Worm (Caenorhabditis elegans): Measurements from ENCODE around the gene srh-269.

Gene srh-269

DNA sequence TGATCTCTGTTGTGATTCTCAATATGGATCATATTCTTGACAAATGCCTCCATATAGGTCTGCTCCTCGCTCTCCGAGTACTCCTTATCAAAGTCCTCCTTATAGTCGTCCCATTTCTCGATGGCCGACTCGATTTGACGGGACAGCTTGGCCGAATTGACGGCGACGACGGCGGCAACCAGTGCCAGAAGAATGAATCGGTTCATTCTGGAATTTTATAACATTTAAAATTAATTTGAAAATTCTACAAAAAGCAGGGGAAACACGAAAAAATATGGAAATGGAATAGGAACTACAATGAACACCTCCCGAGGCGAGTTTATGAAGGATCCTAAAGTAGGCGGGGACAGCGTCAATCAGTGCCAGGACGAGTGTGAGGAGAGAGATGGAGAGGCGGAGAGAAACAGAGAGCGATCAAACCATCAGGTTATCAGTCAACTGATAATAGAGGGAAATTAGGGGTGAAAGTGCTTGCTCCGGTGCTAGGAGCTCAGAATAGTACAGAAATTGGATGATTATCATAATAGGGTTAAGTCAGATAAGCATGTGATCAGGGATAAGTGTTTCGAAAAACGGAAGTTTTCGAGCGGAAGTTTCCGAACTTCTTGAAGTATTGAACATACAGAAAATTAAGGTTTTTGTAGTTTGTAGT is 3.4 kb upstream of the srh-269 start, which contains the start of gene cpl-1 (continued):
- TF ChIP-seq lin-39 (tag; optimal IDR thresholded peaks at IDR 0.05) (no peak), egl-13 (tag; optimal IDR thresholded peaks at IDR 0.05) (no peak), nhr-19 (GFP tag; conservative IDR thresholded peaks at IDR 0.05) (peak; percentile 16; the same call in 1 of the 2 replicates), ceh-88 (GFP tag; IDR thresholded peaks at IDR 0.05) (no peak), pag-3 (tag; optimal IDR thresholded peaks at IDR 0.05; ENCODE audit: borderline replicate concordance, insufficient read depth) (no peak)

DNA sequence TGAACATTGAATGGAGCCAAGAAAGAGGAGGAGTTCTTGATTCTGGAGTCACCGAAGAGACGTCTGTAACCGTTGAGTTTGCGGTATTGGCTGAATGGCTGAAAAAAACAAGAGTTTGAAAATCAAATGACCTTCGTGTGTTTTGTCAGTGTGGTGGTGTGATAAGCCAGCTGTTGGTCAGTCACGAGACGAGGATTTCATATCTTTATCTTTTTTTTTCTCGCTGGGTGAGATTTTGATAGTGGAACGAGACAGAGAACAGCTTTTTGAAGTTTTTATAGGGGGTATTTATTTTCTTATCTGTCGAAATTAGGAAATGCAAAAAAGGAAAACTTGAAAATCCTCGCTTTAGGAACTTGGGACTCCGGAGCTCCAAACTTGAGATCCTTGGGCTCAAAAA is 2.7 kb upstream of the srh-269 start:
- TF ChIP-seq efl-1 (optimal IDR thresholded peaks at IDR 0.05) (no peak), efl-1 (GFP tag; optimal IDR thresholded peaks at IDR 0.05 in 1 of 2) (no peak), rnt-1 (tag; optimal IDR thresholded peaks at IDR 0.05) (peak; percentile 68), nhr-71 (tag; optimal IDR thresholded peaks at IDR 0.05) (peak; percentile 60), nhr-19 (GFP tag; conservative IDR thresholded peaks at IDR 0.05) (peak; percentile 48), elt-3 (tag; optimal IDR thresholded peaks at IDR 0.05) (peak in 1 of 6 experiments; percentile 47), egl-13 (tag; optimal IDR thresholded peaks at IDR 0.05) (no peak), fkh-10 (GFP tag; optimal IDR thresholded peaks at IDR 0.05) (no peak), snu-23 (GFP tag; optimal IDR thresholded peaks at IDR 0.05) (peak; percentile 30), lin-14 (GFP tag; optimal IDR thresholded peaks at IDR 0.05) (peak; percentile 41), sox-4 (tag; optimal IDR thresholded peaks at IDR 0.05) (no peak), snpc-4 (tag; optimal IDR thresholded peaks at IDR 0.05) (no peak), ama-1 (optimal IDR thresholded peaks at IDR 0.05) (no peak), lir-3 (tag; optimal IDR thresholded peaks at IDR 0.05; ENCODE audit: poor library complexity) (peak; percentile 12), blmp-1 (tag; optimal IDR thresholded peaks at IDR 0.05) (peak; percentile 24), ceh-88 (GFP tag; IDR thresholded peaks at IDR 0.05) (no peak), lsy-2 (tag; optimal IDR thresholded peaks at IDR 0.05) (peak; percentile 16)

DNA sequence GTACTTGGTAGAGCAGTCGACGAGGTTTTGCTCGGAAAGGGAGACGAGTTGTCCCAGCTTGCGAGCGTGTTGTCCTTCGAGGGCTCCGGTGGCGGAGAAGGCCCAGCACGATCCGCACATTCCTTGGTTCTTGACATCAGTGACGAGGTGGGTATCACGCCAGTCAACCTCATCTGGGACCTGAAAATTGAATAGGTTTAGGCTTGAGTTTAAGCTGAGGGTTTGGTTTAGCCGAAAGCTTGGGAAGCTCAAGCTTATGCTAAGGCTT is 1.9 kb upstream of the srh-269 start:
- TF ChIP-seq lin-15B (tag; optimal IDR thresholded peaks at IDR 0.05): no peak
- peak; percentile 6 for TF ChIP-seq ama-1 (optimal IDR thresholded peaks at IDR 0.05)

DNA sequence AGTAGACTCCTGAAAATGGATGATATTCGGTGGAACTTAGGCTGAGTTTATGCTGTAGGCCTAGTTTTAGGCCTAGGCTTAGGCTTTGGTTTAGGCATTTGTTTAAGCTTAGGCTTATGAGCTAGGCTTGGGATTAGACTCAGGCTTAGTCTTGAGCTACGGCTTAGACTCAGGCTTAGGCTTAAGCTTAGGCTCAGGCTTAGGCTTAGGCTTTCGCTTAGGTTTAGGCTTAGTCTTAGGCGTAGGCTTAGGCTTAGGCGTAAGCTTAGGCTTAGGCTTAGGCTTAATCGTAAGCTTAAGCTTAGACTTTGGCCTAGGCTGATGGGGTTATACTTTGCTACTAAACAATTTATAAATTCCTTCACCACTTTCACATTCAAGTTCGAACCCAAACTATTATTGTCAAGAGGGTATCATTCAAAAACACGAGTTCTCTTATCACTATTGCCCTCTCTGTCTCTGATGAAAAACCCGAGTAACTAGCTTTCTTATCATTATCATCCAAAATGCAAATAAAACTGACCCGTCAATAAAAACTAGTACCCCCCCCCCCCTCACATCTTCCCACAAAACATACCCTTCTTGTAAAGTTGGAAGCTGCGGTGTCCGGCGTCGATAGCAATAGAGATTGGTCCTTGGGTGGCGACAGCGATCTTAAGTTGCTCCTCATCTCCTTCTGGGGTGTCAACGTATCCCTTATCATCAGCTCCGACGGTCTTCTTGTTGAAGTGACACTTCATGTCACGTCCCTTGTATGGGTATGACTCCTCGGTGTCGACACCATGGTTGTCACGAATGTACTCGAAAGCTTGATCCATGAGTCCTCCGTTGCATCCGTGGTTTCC is 1.3 kb upstream of the srh-269 start:
- peak; percentile 68 for TF ChIP-seq elt-2 (tag; optimal IDR thresholded peaks at IDR 0.05)
- TF ChIP-seq irx-1 (tag; optimal IDR thresholded peaks at IDR 0.05): no peak
- TF ChIP-seq efl-1 (optimal IDR thresholded peaks at IDR 0.05): no peak
- peak in 1 of 2 experiments; percentile 50 for TF ChIP-seq efl-1 (GFP tag; optimal IDR thresholded peaks at IDR 0.05 in 1 of 2)
- peak; percentile 9; the same call in 1 of the 2 replicates for TF ChIP-seq nhr-19 (GFP tag; conservative IDR thresholded peaks at IDR 0.05)
- TF ChIP-seq ces-1 (GFP tag; optimal IDR thresholded peaks at IDR 0.05): no peak
- peak in 1 of 6 experiments; percentile 37 for TF ChIP-seq elt-3 (tag; optimal IDR thresholded peaks at IDR 0.05)
- no peak for TF ChIP-seq efl-3 (GFP tag; optimal IDR thresholded peaks at IDR 0.05)

DNA sequence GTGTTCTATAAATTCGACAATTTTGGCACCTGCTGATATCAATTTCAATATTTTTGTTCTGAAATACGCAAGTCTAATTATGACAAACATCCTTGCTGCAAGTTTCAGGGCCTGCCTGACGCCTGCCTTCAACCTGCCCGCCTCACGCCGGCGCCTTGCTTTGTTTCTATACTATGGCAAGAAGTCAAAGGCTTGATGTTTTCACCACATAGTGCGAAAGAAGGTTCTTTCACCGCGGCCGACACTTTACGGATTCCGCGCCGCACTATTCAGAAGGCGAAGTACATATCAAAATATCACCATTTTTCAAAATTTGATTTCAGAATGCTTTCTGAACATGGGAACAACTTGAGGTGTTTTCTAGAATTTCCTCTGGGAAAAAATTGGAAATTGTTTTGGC is 2.4 kb downstream of the srh-269 start:
- TF ChIP-seq alr-1 (tag; optimal IDR thresholded peaks at IDR 0.05; ENCODE audit: borderline replicate concordance): no peak
- TF ChIP-seq efl-1 (optimal IDR thresholded peaks at IDR 0.05): no peak
- TF ChIP-seq efl-1 (GFP tag; optimal IDR thresholded peaks at IDR 0.05 in 1 of 2): peak in 1 of 2 experiments; percentile 58
- no peak for TF ChIP-seq nhr-12 (tag; optimal IDR thresholded peaks at IDR 0.05)
- TF ChIP-seq snpc-4 (tag; optimal IDR thresholded peaks at IDR 0.05): peak; percentile 6

DNA sequence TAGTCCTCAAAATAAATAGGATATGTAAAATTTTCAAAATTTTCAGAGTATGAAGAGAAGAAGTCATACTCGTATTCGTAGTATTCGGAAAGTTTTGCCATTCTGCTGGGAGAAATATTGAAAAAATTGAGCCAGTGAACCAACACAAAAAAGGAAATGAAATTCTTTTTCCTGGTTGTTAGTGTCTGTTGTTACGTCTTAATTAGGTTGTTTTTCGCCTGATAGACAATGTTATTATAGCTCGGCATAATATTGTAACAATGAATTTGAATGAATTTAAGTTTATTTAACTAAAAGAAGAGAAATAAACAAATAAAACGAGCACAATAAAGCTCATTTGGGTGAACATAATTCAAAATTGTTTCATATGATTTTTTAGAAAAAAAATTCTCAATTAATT is 3.4 kb downstream of the srh-269 start, which contains the start of gene srw-73:
srw-73 (minus strand) TSS at position 101 of the 400 bp plus-strand sequence.
- no peak for TF ChIP-seq unc-86 (tag; optimal IDR thresholded peaks at IDR 0.05)
- TF ChIP-seq fos-1 (tag; optimal IDR thresholded peaks at IDR 0.05): no peak
- TF ChIP-seq lir-3 (tag; optimal IDR thresholded peaks at IDR 0.05; ENCODE audit: poor library complexity): no peak
- TF ChIP-seq mef-2 (tag; optimal IDR thresholded peaks at IDR 0.05): no peak
- TF ChIP-seq lin-14 (GFP tag; optimal IDR thresholded peaks at IDR 0.05): no peak
- no peak for TF ChIP-seq sptf-1 (tag; optimal IDR thresholded peaks at IDR 0.05)
- TF ChIP-seq nhr-19 (GFP tag; conservative IDR thresholded peaks at IDR 0.05): no peak
- TF ChIP-seq aha-1 (tag; optimal IDR thresholded peaks at IDR 0.05): no peak
- TF ChIP-seq nhr-20 (tag; optimal IDR thresholded peaks at IDR 0.05): no peak
- TF ChIP-seq grh-1 (GFP tag; IDR thresholded peaks at IDR 0.05): no peak
- TF ChIP-seq pag-3 (tag; optimal IDR thresholded peaks at IDR 0.05; ENCODE audit: borderline replicate concordance, insufficient read depth): no peak
- no peak for TF ChIP-seq nhr-12 (tag; optimal IDR thresholded peaks at IDR 0.05)
- no peak for TF ChIP-seq zag-1 (tag; optimal IDR thresholded peaks at IDR 0.05)
- TF ChIP-seq jun-1 (tag; optimal IDR thresholded peaks at IDR 0.05): no peak
- no peak for TF ChIP-seq C34B4.2 (tag; optimal IDR thresholded peaks at IDR 0.05)
- no peak for TF ChIP-seq elt-2 (tag; optimal IDR thresholded peaks at IDR 0.05)
- TF ChIP-seq rnt-1 (tag; optimal IDR thresholded peaks at IDR 0.05): no peak

Measured in whole organism, L1 larva.